Worm (Caenorhabditis elegans): Measurements from ENCODE around the gene F14F3.5.
A peak's percentile ranks its signal among the peaks of the same experiment; 100 is the strongest.

F14F3.5 gene

ce11 chrX:10524483-10524948 lies 4.5 kb downstream of the F14F3.5 start, which contains the start of the genes mboa-7 and git-1 (continued):
- no peak for TF ChIP-seq zag-1 (tag; optimal IDR thresholded peaks at IDR 0.05)

ce11 chrX:10521313-10521712 lies 7.7 kb downstream of the F14F3.5 start, which contains the start of gene F14F3.4:
F14F3.4 (minus strand) TSS chrX:10521413.
- no peak for TF ChIP-seq mml-1 (tag; optimal IDR thresholded peaks at IDR 0.05)

ce11 chrX:10520185-10520584 lies 8.8 kb downstream of the F14F3.5 start:
- TF ChIP-seq sea-2 (GFP tag; optimal IDR thresholded peaks at IDR 0.05) = no peak
- TF ChIP-seq hmg-11 (tag; optimal IDR thresholded peaks at IDR 0.05) = no peak
- no peak for TF ChIP-seq zag-1 (tag; optimal IDR thresholded peaks at IDR 0.05)

ce11 chrX:10516549-10516948 lies 12.5 kb downstream of the F14F3.5 start:
- TF ChIP-seq nfya-1 (tag; optimal IDR thresholded peaks at IDR 0.05; ENCODE audit: insufficient read depth) = no peak
- TF ChIP-seq ZK546.5 (tag; optimal IDR thresholded peaks at IDR 0.05) = no peak
- TF ChIP-seq nhr-77 (tag; optimal IDR thresholded peaks at IDR 0.05) = no peak
- TF ChIP-seq elt-1 (tag; optimal IDR thresholded peaks at IDR 0.05) = no peak
- TF ChIP-seq nhr-76 (tag; optimal IDR thresholded peaks at IDR 0.05) = no peak
- TF ChIP-seq egl-27 (tag; optimal IDR thresholded peaks at IDR 0.05) = no peak
- TF ChIP-seq jun-1 (tag; optimal IDR thresholded peaks at IDR 0.05) = no peak
- TF ChIP-seq lin-15B (tag; optimal IDR thresholded peaks at IDR 0.05) = no peak
- TF ChIP-seq nhr-43 (tag; optimal IDR thresholded peaks at IDR 0.05; ENCODE audit: poor library complexity, severe bottlenecking) = no peak
- no peak for TF ChIP-seq lin-39 (tag; optimal IDR thresholded peaks at IDR 0.05)
- no peak for TF ChIP-seq nhr-11 (tag; optimal IDR thresholded peaks at IDR 0.05)
- no peak for TF ChIP-seq fos-1 (tag; optimal IDR thresholded peaks at IDR 0.05)
- TF ChIP-seq mdl-1 (tag; optimal IDR thresholded peaks at IDR 0.05) = no peak
- no peak for TF ChIP-seq sea-2 (GFP tag; optimal IDR thresholded peaks at IDR 0.05)

ce11 chrX:10514834-10515233 lies 14.2 kb downstream of the F14F3.5 start:
- TF ChIP-seq nfya-1 (tag; optimal IDR thresholded peaks at IDR 0.05; ENCODE audit: insufficient read depth) (peak; percentile 82), nhr-76 (tag; optimal IDR thresholded peaks at IDR 0.05) (no peak), nhr-11 (tag; optimal IDR thresholded peaks at IDR 0.05) (no peak), nhr-77 (tag; optimal IDR thresholded peaks at IDR 0.05) (no peak), mdl-1 (tag; optimal IDR thresholded peaks at IDR 0.05) (no peak), elt-3 (tag; optimal IDR thresholded peaks at IDR 0.05) (no peak), nhr-25 (tag; optimal IDR thresholded peaks at IDR 0.05) (no peak), fos-1 (tag; optimal IDR thresholded peaks at IDR 0.05) (no peak)

ce11 chrX:10514056-10514455 lies 15.0 kb downstream of the F14F3.5 start:
- TF ChIP-seq ztf-11 (tag; optimal IDR thresholded peaks at IDR 0.05) (no peak), lin-39 (tag; optimal IDR thresholded peaks at IDR 0.05) (no peak), pqm-1 (tag; optimal IDR thresholded peaks at IDR 0.05) (no peak), unc-39 (tag; optimal IDR thresholded peaks at IDR 0.05) (no peak), nhr-76 (tag; optimal IDR thresholded peaks at IDR 0.05) (no peak), aly-2 (tag; optimal IDR thresholded peaks at IDR 0.05) (no peak), pha-4 (tag; optimal IDR thresholded peaks at IDR 0.05) (no peak), ceh-9 (tag; optimal IDR thresholded peaks at IDR 0.05) (no peak), elt-3 (tag; optimal IDR thresholded peaks at IDR 0.05) (no peak)

- TF ChIP-seq zag-1 (tag; optimal IDR thresholded peaks at IDR 0.05) = no peak
- TF ChIP-seq nhr-76 (tag; optimal IDR thresholded peaks at IDR 0.05) = no peak
- no peak for TF ChIP-seq nhr-28 (tag; optimal IDR thresholded peaks at IDR 0.05)
- no peak for TF ChIP-seq unc-62 (GFP tag; optimal IDR thresholded peaks at IDR 0.05)
- no peak for TF ChIP-seq daf-12 (tag; optimal IDR thresholded peaks at IDR 0.05)
- no peak for TF ChIP-seq R02D3.7 (tag; optimal IDR thresholded peaks at IDR 0.05)
- TF ChIP-seq ama-1 (optimal IDR thresholded peaks at IDR 0.05) = no peak
- TF ChIP-seq mdl-1 (tag; optimal IDR thresholded peaks at IDR 0.05) = no peak
- TF ChIP-seq aly-2 (tag; optimal IDR thresholded peaks at IDR 0.05) = no peak
- no peak for TF ChIP-seq sea-2 (GFP tag; optimal IDR thresholded peaks at IDR 0.05)
- no peak for TF ChIP-seq nhr-25 (tag; optimal IDR thresholded peaks at IDR 0.05)
- no peak for TF ChIP-seq snpc-4 (tag; optimal IDR thresholded peaks at IDR 0.05)
- TF ChIP-seq nhr-12 (tag; optimal IDR thresholded peaks at IDR 0.05) = no peak
- TF ChIP-seq elt-1 (tag; optimal IDR thresholded peaks at IDR 0.05) = no peak
- TF ChIP-seq fkh-2 (tag; optimal IDR thresholded peaks at IDR 0.05) = no peak
- no peak for TF ChIP-seq tbx-2 (tag; optimal IDR thresholded peaks at IDR 0.05)
- no peak for TF ChIP-seq egl-5 (tag; optimal IDR thresholded peaks at IDR 0.05)
- no peak for TF ChIP-seq egl-27 (tag; optimal IDR thresholded peaks at IDR 0.05)
Observed at ce11 chrX:10507971-10508370, 21.1 kb downstream of the F14F3.5 start.
